5 fruit fly cellular contexts compared by ENCODE assay signal in the genomic region with DNA sequence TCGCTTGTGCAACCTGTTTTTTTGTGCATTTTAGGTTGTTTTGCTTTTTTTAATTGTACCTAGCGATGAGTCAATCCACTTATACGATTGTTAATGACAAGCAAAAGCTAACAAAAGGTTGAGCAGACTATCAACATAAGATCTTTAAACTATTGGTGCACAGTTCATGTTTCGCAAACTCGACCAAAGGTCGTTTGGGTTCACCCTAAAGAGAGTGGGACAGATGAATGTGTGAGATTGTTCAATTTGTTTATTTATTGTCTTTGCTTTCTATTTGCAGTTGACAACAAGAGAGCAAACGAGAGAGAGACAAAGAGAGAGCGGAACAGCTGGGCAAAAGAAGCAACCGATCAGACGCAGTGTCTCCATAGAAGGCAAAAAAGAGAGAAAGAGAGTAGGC.
A peak's percentile ranks its signal among the peaks of the same experiment; 100 is the strongest.
TF ChIP-seq lines count a peak whose summit lies in the region.

No protein-coding gene starts in this region.

TF ChIP-seq in whole organism, adult, 20 proteins besides CTCF, POLR2A, EP300 and RAD21 (continued from another document):
- TF ChIP-seq CG7045 (GFP tag; optimal IDR thresholded peaks at IDR 0.05; lab: Kevin White, UChicago) (peak; percentile 9), kay (GFP tag; lab: Kevin White, UChicago; ENCODE audit: borderline replicate concordance) (no peak)

TF ChIP-seq in whole organism, embryonic, 481 proteins besides CTCF, POLR2A, EP300 and RAD21 (continued from another document and continues in another):
- TF ChIP-seq dmrt11E (tag; optimal IDR thresholded peaks at IDR 0.05; lab: Kevin White, UChicago) (peak; percentile 1), NC2β (GFP tag; optimal IDR thresholded peaks at IDR 0.05; lab: Kevin White, UChicago) (peak; percentile 43), Dip2 (GFP tag; IDR thresholded peaks at IDR 0.05; lab: Robert Waterston, UW) (no peak), CG32532 (GFP tag; IDR thresholded peaks at IDR 0.05; lab: Robert Waterston, UW) (no peak), CG18262 (tag; optimal IDR thresholded peaks at IDR 0.05; lab: Kevin White, UChicago) (peak; percentile 32), chn (GFP tag; optimal IDR thresholded peaks at IDR 0.05; lab: Kevin White, UChicago) (no peak), CG11696 (GFP tag; IDR thresholded peaks at IDR 0.05; lab: Robert Waterston, UW) (no peak), CG13296 (GFP tag; optimal IDR thresholded peaks at IDR 0.05; lab: Kevin White, UChicago) (no peak), CG6854 (GFP tag; optimal IDR thresholded peaks at IDR 0.05; lab: Kevin White, UChicago) (no peak), CG12769 (tag; optimal IDR thresholded peaks at IDR 0.05; lab: Kevin White, UChicago) (no peak), CG10431 (GFP tag; optimal IDR thresholded peaks at IDR 0.05; lab: Kevin White, UChicago) (peak; percentile 60), otp (GFP tag; IDR thresholded peaks at IDR 0.05; lab: Robert Waterston, UW) (no peak), Atf-2 (GFP tag; optimal IDR thresholded peaks at IDR 0.05; lab: Kevin White, UChicago) (no peak), CG11085 (GFP tag; IDR thresholded peaks at IDR 0.05; lab: Robert Waterston, UW) (no peak), eve (GFP tag; optimal IDR thresholded peaks at IDR 0.05; lab: Kevin White, UChicago) (no peak), CG34422 (GFP tag; IDR thresholded peaks at IDR 0.05; lab: Robert Waterston, UW) (no peak), ems (GFP tag; optimal IDR thresholded peaks at IDR 0.05; lab: Kevin White, UChicago) (no peak), sna (GFP tag; IDR thresholded peaks at IDR 0.05; lab: Robert Waterston, UW; ENCODE audit: partially characterized antibody) (no peak), Gsc (GFP tag; IDR thresholded peaks at IDR 0.05; lab: Robert Waterston, UW) (no peak), run (tag; optimal IDR thresholded peaks at IDR 0.05; lab: Kevin White, UChicago) (no peak), CG13424 (tag; optimal IDR thresholded peaks at IDR 0.05; lab: Kevin White, UChicago) (peak; percentile 29), Dip3 (GFP tag; optimal IDR thresholded peaks at IDR 0.05; lab: Kevin White, UChicago) (no peak), CG17328 (GFP tag; IDR thresholded peaks at IDR 0.05; lab: Robert Waterston, UW) (no peak), CG11695 (GFP tag; IDR thresholded peaks at IDR 0.05; lab: Robert Waterston, UW) (0 out of 3 replicates have a peak, but pooled peaks have one; percentile 22), crp (GFP tag; optimal IDR thresholded peaks at IDR 0.05; lab: Kevin White, UChicago) (no peak), CoRest (tag; optimal IDR thresholded peaks at IDR 0.05; lab: Kevin White, UChicago) (no peak), en (GFP tag; optimal IDR thresholded peaks at IDR 0.05; lab: Kevin White, UChicago) (no peak), CG15269 (tag; optimal IDR thresholded peaks at IDR 0.05; lab: Kevin White, UChicago) (no peak), gcm (GFP tag; optimal IDR thresholded peaks at IDR 0.05; lab: Kevin White, UChicago) (no peak), CG4424 (GFP tag; optimal IDR thresholded peaks at IDR 0.05; lab: Kevin White, UChicago) (no peak), zfh1 (GFP tag; IDR thresholded peaks at IDR 0.05; lab: Robert Waterston, UW) (no peak), CG5245 (GFP tag; optimal IDR thresholded peaks at IDR 0.05; lab: Kevin White, UChicago) (no peak), jigr1 (GFP tag; IDR thresholded peaks at IDR 0.05; lab: Robert Waterston, UW) (no peak)

TF ChIP-seq in whole organism, prepupa, 60 proteins besides CTCF, POLR2A, EP300 and RAD21 (continued from another document):
- TF ChIP-seq CG3919 (GFP tag; optimal IDR thresholded peaks at IDR 0.05; lab: Kevin White, UChicago) (peak; percentile 5), Sox102F (GFP tag; optimal IDR thresholded peaks at IDR 0.05; lab: Kevin White, UChicago) (no peak), Hr4 (GFP tag; optimal IDR thresholded peaks at IDR 0.05; lab: Kevin White, UChicago) (no peak), CG6792 (GFP tag; optimal IDR thresholded peaks at IDR 0.05; lab: Kevin White, UChicago) (no peak), CG11762 (GFP tag; optimal IDR thresholded peaks at IDR 0.05; lab: Kevin White, UChicago; ENCODE audit: insufficient read depth) (peak; percentile 26), CG6854 (GFP tag; optimal IDR thresholded peaks at IDR 0.05; lab: Kevin White, UChicago) (peak; percentile 58), CG8319 (GFP tag; optimal IDR thresholded peaks at IDR 0.05; lab: Kevin White, UChicago) (no peak), CG32006 (GFP tag; optimal IDR thresholded peaks at IDR 0.05; lab: Kevin White, UChicago) (peak; percentile 55), acj6 (GFP tag; optimal IDR thresholded peaks at IDR 0.05; lab: Kevin White, UChicago) (no peak), CG9139 (GFP tag; optimal IDR thresholded peaks at IDR 0.05; lab: Kevin White, UChicago) (no peak), Hr38 (GFP tag; optimal IDR thresholded peaks at IDR 0.05; lab: Kevin White, UChicago) (no peak), CG8632 (GFP tag; optimal IDR thresholded peaks at IDR 0.05; lab: Kevin White, UChicago) (peak; percentile 25), salr (GFP tag; optimal IDR thresholded peaks at IDR 0.05; lab: Kevin White, UChicago) (no peak), Eip93F (GFP tag; optimal IDR thresholded peaks at IDR 0.05; lab: Kevin White, UChicago) (peak; percentile 71), eg (GFP tag; IDR thresholded peaks at IDR 0.05; lab: Robert Waterston, UW) (peak; percentile 79), Smox (GFP tag; optimal IDR thresholded peaks at IDR 0.05; lab: Kevin White, UChicago) (no peak), CG10669 (GFP tag; optimal IDR thresholded peaks at IDR 0.05; lab: Kevin White, UChicago) (no peak), CG6163 (GFP tag; IDR thresholded peaks at IDR 0.05; lab: Robert Waterston, UW) (peak; percentile 55; the same call in 1 of the 3 replicates), topi (GFP tag; optimal IDR thresholded peaks at IDR 0.05; lab: Kevin White, UChicago) (no peak), CG6276 (GFP tag; optimal IDR thresholded peaks at IDR 0.05; lab: Kevin White, UChicago) (peak; percentile 75), esn (GFP tag; optimal IDR thresholded peaks at IDR 0.05; lab: Kevin White, UChicago) (peak; percentile 20)

TF ChIP-seq in whole organism, pupa, 21 proteins besides CTCF, POLR2A, EP300 and RAD21 (continued from another document):
- peak; percentile 38 for TF ChIP-seq EcR (GFP tag; optimal IDR thresholded peaks at IDR 0.05; lab: Kevin White, UChicago)

TF ChIP-seq in whole organism, wandering third instar larva, 38 proteins besides CTCF, POLR2A, EP300 and RAD21 (continued from another document):
- no peak for TF ChIP-seq dmrt93B (GFP tag; optimal IDR thresholded peaks at IDR 0.05; lab: Kevin White, UChicago)
- no peak for TF ChIP-seq CrebA (GFP tag; optimal IDR thresholded peaks at IDR 0.05; lab: Kevin White, UChicago; ENCODE audit: borderline replicate concordance)
- TF ChIP-seq HLH106 (tag; optimal IDR thresholded peaks at IDR 0.05; lab: Kevin White, UChicago) = peak; percentile 12
- TF ChIP-seq sv (GFP tag; optimal IDR thresholded peaks at IDR 0.05; lab: Kevin White, UChicago) = no peak
